ENCODE assay signal across 1 worm cellular context in the genomic region with DNA sequence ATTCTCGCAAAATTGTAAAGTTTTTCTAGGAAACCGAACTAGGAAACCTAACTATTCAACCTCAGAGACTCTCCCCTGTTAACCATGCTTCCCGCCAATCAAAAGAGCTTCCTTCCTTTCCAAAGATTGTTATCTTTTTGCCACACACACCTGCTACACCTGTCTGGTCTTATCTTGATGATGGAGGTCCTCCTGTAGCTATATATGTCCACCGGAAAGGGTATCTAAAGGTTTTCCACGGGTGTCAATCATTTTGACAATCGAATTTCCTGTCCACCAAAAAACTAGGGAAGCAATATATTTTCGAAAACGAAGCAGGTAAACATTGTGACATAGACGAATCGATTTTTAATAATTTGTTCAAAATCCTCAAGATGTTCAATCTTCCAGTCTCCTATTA.
TF ChIP-seq lines count a peak whose summit lies in the region.

No protein-coding gene starts in this region.

TF ChIP-seq in whole organism, L1 larva, 84 proteins besides CTCF, POLR2A, EP300 and RAD21 (continued from another document):
- TF ChIP-seq pax-3 (tag; optimal IDR thresholded peaks at IDR 0.05; lab: Kevin White, UChicago) (no peak), nhr-237 (tag; optimal IDR thresholded peaks at IDR 0.05; lab: Kevin White, UChicago) (no peak), grh-1 (GFP tag; IDR thresholded peaks at IDR 0.05; lab: Robert Waterston, UW) (no peak)
